Worm (Caenorhabditis elegans): ENCODE results near the gene C01C4.2.
A peak's percentile ranks its signal among the peaks of the same experiment; 100 is the strongest.

The C01C4.2 gene

ce11 chrX:3714797-3715196 is at the start of gene C01C4.2:
C01C4.2 (plus strand) TSS chrX:3715097.
- TF ChIP-seq R02D3.7 (tag; optimal IDR thresholded peaks at IDR 0.05) (no peak), dmd-9 (GFP tag; IDR thresholded peaks at IDR 0.05) (0 out of 2 replicates have a peak, but pooled peaks have one; percentile 13), php-3 (GFP tag; IDR thresholded peaks at IDR 0.05) (no peak), nhr-25 (tag; optimal IDR thresholded peaks at IDR 0.05; ENCODE audit: borderline replicate concordance, insufficient read depth) (no peak), lin-1 (GFP tag; IDR thresholded peaks at IDR 0.05) (no peak), Y5F2A.4 (GFP tag; optimal IDR thresholded peaks at IDR 0.05) (no peak)

- TF ChIP-seq ces-1 (GFP tag; optimal IDR thresholded peaks at IDR 0.05) = no peak
- no peak for TF ChIP-seq F44E2.7 (GFP tag; IDR thresholded peaks at IDR 0.05)
- no peak for TF ChIP-seq ceh-28 (tag; optimal IDR thresholded peaks at IDR 0.05)
- TF ChIP-seq lin-29 (GFP tag; IDR thresholded peaks at IDR 0.05) = no peak
These were observed 46.1 kb upstream of the C01C4.2 start, which contains the start of gene snet-1 for ce11 chrX:3668842-3669241. snet-1 (minus strand) TSS chrX:3668942.

ce11 chrX:3671998-3672397 is 42.9 kb upstream of the C01C4.2 start, which contains the start of gene C02F12.5:
C02F12.5 (minus strand) TSS chrX:3672098.
- TF ChIP-seq hlh-11 (tag; optimal IDR thresholded peaks at IDR 0.05) (no peak), lim-7 (GFP tag; IDR thresholded peaks at IDR 0.05) (no peak), ceh-44 (GFP tag; IDR thresholded peaks at IDR 0.05) (no peak), hif-1 (tag; optimal IDR thresholded peaks at IDR 0.05) (peak in 1 of 2 experiments; percentile 30)

ce11 chrX:3673584-3674108 is 41.3 kb upstream of the C01C4.2 start, which contains the start of gene ceh-63:
ceh-63 (minus strand) TSS chrX:3674058.
- TF ChIP-seq aha-1 (tag) (peak; percentile 65), daf-16 (GFP tag; optimal IDR thresholded peaks at IDR 0.05) (no peak), daf-16 (tag; optimal IDR thresholded peaks at IDR 0.05) (no peak), snpc-4 (tag; optimal IDR thresholded peaks at IDR 0.05) (no peak)

ce11 chrX:3678507-3679175 is 36.3 kb upstream of the C01C4.2 start, which contains the start of gene tag-52:
tag-52 (minus strand) TSS chrX:3678557.
- TF ChIP-seq lin-39 (tag; optimal IDR thresholded peaks at IDR 0.05) (no peak), arid-1 (GFP tag; conservative IDR thresholded peaks at IDR 0.05) (no peak), mep-1 (tag; optimal IDR thresholded peaks at IDR 0.05) (peak; percentile 60), hif-1 (tag; optimal IDR thresholded peaks at IDR 0.05) (peak in 1 of 2 experiments; percentile 32), mxl-3 (GFP tag; optimal IDR thresholded peaks at IDR 0.05) (peak; percentile 74), egl-27 (tag; optimal IDR thresholded peaks at IDR 0.05) (no peak), lin-38 (GFP tag; IDR thresholded peaks at IDR 0.05) (peak; percentile 64), unc-62 (GFP tag; optimal IDR thresholded peaks at IDR 0.05 in 1 of 2) (peak in 1 of 2 experiments; percentile 82), unc-62 (tag; optimal IDR thresholded peaks at IDR 0.05) (no peak), lin-1 (GFP tag; IDR thresholded peaks at IDR 0.05) (no peak), set-16 (GFP tag; IDR thresholded peaks at IDR 0.05) (peak; percentile 27; the same call in 1 of the 2 replicates), madf-9 (GFP tag; conservative IDR thresholded peaks at IDR 0.05) (no peak), tag-97 (GFP tag; IDR thresholded peaks at IDR 0.05) (no peak), duxl-1 (tag; optimal IDR thresholded peaks at IDR 0.05; ENCODE audit: poor library complexity) (no peak), daf-19 (GFP tag; conservative IDR thresholded peaks at IDR 0.05) (no peak), rbr-2 (tag; optimal IDR thresholded peaks at IDR 0.05) (peak; percentile 16), dmd-6 (GFP tag; IDR thresholded peaks at IDR 0.05) (peak; percentile 47; the same call in 1 of the 2 replicates), mxl-2 (GFP tag; conservative IDR thresholded peaks at IDR 0.05) (no peak), nhr-237 (tag; optimal IDR thresholded peaks at IDR 0.05) (no peak), saeg-2 (GFP tag; IDR thresholded peaks at IDR 0.05) (no peak), vab-7 (GFP tag; IDR thresholded peaks at IDR 0.05) (no peak), unc-130 (GFP tag; optimal IDR thresholded peaks at IDR 0.05) (no peak), ceh-82 (tag; optimal IDR thresholded peaks at IDR 0.05) (no peak), cey-2 (tag; optimal IDR thresholded peaks at IDR 0.05; ENCODE audit: borderline replicate concordance, insufficient read depth) (no peak), aha-1 (tag) (no peak), zfp-3 (GFP tag; conservative IDR thresholded peaks at IDR 0.05) (no peak), hmg-1.1 (GFP tag; IDR thresholded peaks at IDR 0.05) (peak; percentile 57; the same call in 1 of the 2 replicates)
